Fruit fly (Drosophila melanogaster): ENCODE measurements around the gene CG5805.

Gene CG5805

dm6 chr3R:24816993-24817854, 30.0 kb upstream of the CG5805 start, which contains the start of the genes CG5808 and Saf-B:
Gene CG5808 (minus strand): TSS chr3R:24817007.
Gene Saf-B (plus strand): TSS chr3R:24817464.
- no peak for TF ChIP-seq Clk (GFP tag; optimal IDR thresholded peaks at IDR 0.05)
- no peak for TF ChIP-seq cnc (optimal IDR thresholded peaks at IDR 0.05)
- no peak for TF ChIP-seq pad (GFP tag; optimal IDR thresholded peaks at IDR 0.05)
- no peak for TF ChIP-seq kay (GFP tag; ENCODE audit: borderline replicate concordance)
- no peak for TF ChIP-seq ovo (GFP tag; optimal IDR thresholded peaks at IDR 0.05)
- no peak for TF ChIP-seq Hr96 (GFP tag; optimal IDR thresholded peaks at IDR 0.05)
- peak; percentile 45 for TF ChIP-seq CG11617 (GFP tag; optimal IDR thresholded peaks at IDR 0.05)
- TF ChIP-seq bab1 (GFP tag; optimal IDR thresholded peaks at IDR 0.05), result no peak
- TF ChIP-seq cic (GFP tag; optimal IDR thresholded peaks at IDR 0.05), result no peak
- TF ChIP-seq toe (GFP tag; optimal IDR thresholded peaks at IDR 0.05), result no peak
- no peak for TF ChIP-seq CG7045 (GFP tag; optimal IDR thresholded peaks at IDR 0.05)
- no peak for TF ChIP-seq Crg-1 (GFP tag; optimal IDR thresholded peaks at IDR 0.05)
- peak; percentile 53 for TF ChIP-seq CG1620 (GFP tag; optimal IDR thresholded peaks at IDR 0.05)
- peak; percentile 5 for TF ChIP-seq tj (GFP tag; optimal IDR thresholded peaks at IDR 0.05)
- TF ChIP-seq CG7101 (tag; optimal IDR thresholded peaks at IDR 0.05), result no peak
- TF ChIP-seq CG5204 (GFP tag; optimal IDR thresholded peaks at IDR 0.05), result no peak
- peak; percentile 38 for TF ChIP-seq CG12768 (GFP tag; optimal IDR thresholded peaks at IDR 0.05)
- no peak for TF ChIP-seq Mnt (GFP tag; optimal IDR thresholded peaks at IDR 0.05)
- TF ChIP-seq CG14711 (tag; optimal IDR thresholded peaks at IDR 0.05), result peak; percentile 44
- no peak for TF ChIP-seq CG33017 (tag; optimal IDR thresholded peaks at IDR 0.05)

- TF ChIP-seq Clk (GFP tag; optimal IDR thresholded peaks at IDR 0.05) (no peak), CG14711 (tag; optimal IDR thresholded peaks at IDR 0.05) (peak; percentile 98), CG33017 (tag; optimal IDR thresholded peaks at IDR 0.05) (peak; percentile 60), toe (GFP tag; optimal IDR thresholded peaks at IDR 0.05) (peak; percentile 93), CG7045 (GFP tag; optimal IDR thresholded peaks at IDR 0.05) (peak; percentile 58), CG11617 (GFP tag; optimal IDR thresholded peaks at IDR 0.05) (peak; percentile 79), cnc (optimal IDR thresholded peaks at IDR 0.05) (no peak), pad (GFP tag; optimal IDR thresholded peaks at IDR 0.05) (peak; percentile 40), CG5204 (GFP tag; optimal IDR thresholded peaks at IDR 0.05) (peak; percentile 83), ovo (GFP tag; optimal IDR thresholded peaks at IDR 0.05) (peak; percentile 67), CG1620 (GFP tag; optimal IDR thresholded peaks at IDR 0.05) (peak; percentile 78), bab1 (GFP tag; optimal IDR thresholded peaks at IDR 0.05) (peak; percentile 86), CG7101 (tag; optimal IDR thresholded peaks at IDR 0.05) (peak; percentile 84), tj (GFP tag; optimal IDR thresholded peaks at IDR 0.05) (peak; percentile 46), Crg-1 (GFP tag; optimal IDR thresholded peaks at IDR 0.05) (peak; percentile 60), Hr96 (GFP tag; optimal IDR thresholded peaks at IDR 0.05) (peak; percentile 80), Mnt (GFP tag; optimal IDR thresholded peaks at IDR 0.05) (peak; percentile 67), CG12768 (GFP tag; optimal IDR thresholded peaks at IDR 0.05) (peak; percentile 51), cic (GFP tag; optimal IDR thresholded peaks at IDR 0.05) (no peak), kay (GFP tag; ENCODE audit: borderline replicate concordance) (no peak)
Observed at dm6 chr3R:24813637-24814301, 26.5 kb upstream of the CG5805 start, which contains the start of the genes lili and CG34150. Gene lili (minus strand): TSS chr3R:24814012. Gene CG34150 (plus strand): TSS chr3R:24814262.

dm6 chr3R:24812987-24813636, 25.9 kb upstream of the CG5805 start:
- TF ChIP-seq tj (GFP tag; optimal IDR thresholded peaks at IDR 0.05) (peak; percentile 24), pad (GFP tag; optimal IDR thresholded peaks at IDR 0.05) (no peak)

DNA sequence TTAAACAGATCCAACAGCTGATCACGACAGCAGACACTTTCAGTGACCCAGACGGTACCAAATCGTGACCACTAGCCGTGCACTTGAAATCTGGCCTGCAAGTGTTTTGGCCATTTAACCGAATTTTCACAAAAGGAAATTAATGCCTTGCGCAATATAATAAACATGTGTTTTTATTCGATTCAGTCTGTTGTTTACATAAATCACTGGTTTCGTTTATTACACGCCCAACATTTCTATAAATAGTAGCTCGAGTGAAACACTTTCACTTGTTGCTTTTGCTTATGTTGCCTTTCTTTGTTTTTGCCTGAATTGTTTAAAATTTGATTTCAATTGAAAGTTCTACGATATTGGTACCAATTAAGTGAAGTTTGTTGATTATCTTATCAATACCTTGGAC, 25.2 kb upstream of the CG5805 start:
- TF ChIP-seq bab1 (GFP tag; optimal IDR thresholded peaks at IDR 0.05) (no peak), CG5204 (GFP tag; optimal IDR thresholded peaks at IDR 0.05) (no peak), CG12768 (GFP tag; optimal IDR thresholded peaks at IDR 0.05) (no peak), cic (GFP tag; optimal IDR thresholded peaks at IDR 0.05) (no peak), CG7101 (tag; optimal IDR thresholded peaks at IDR 0.05) (no peak), CG7045 (GFP tag; optimal IDR thresholded peaks at IDR 0.05) (no peak), CG11617 (GFP tag; optimal IDR thresholded peaks at IDR 0.05) (no peak), ovo (GFP tag; optimal IDR thresholded peaks at IDR 0.05) (no peak), Clk (GFP tag; optimal IDR thresholded peaks at IDR 0.05) (no peak), cnc (optimal IDR thresholded peaks at IDR 0.05) (no peak)

- TF ChIP-seq Crg-1 (GFP tag; optimal IDR thresholded peaks at IDR 0.05), result peak; percentile 78
- peak; percentile 64 for TF ChIP-seq Mnt (GFP tag; optimal IDR thresholded peaks at IDR 0.05)
- peak; percentile 80 for TF ChIP-seq Hr96 (GFP tag; optimal IDR thresholded peaks at IDR 0.05)
- TF ChIP-seq toe (GFP tag; optimal IDR thresholded peaks at IDR 0.05), result peak; percentile 48
- TF ChIP-seq Clk (GFP tag; optimal IDR thresholded peaks at IDR 0.05), result peak; percentile 67
- TF ChIP-seq kay (GFP tag; ENCODE audit: borderline replicate concordance), result peak; percentile 94
- TF ChIP-seq ovo (GFP tag; optimal IDR thresholded peaks at IDR 0.05), result no peak
- peak; percentile 81 for TF ChIP-seq CG5204 (GFP tag; optimal IDR thresholded peaks at IDR 0.05)
- TF ChIP-seq CG12768 (GFP tag; optimal IDR thresholded peaks at IDR 0.05), result peak; percentile 95
- peak; percentile 70 for TF ChIP-seq pad (GFP tag; optimal IDR thresholded peaks at IDR 0.05)
- peak; percentile 9 for TF ChIP-seq CG1620 (GFP tag; optimal IDR thresholded peaks at IDR 0.05)
- peak; percentile 96 for TF ChIP-seq CG7101 (tag; optimal IDR thresholded peaks at IDR 0.05)
- peak; percentile 79 for TF ChIP-seq bab1 (GFP tag; optimal IDR thresholded peaks at IDR 0.05)
- peak; percentile 56 for TF ChIP-seq cic (GFP tag; optimal IDR thresholded peaks at IDR 0.05)
- peak; percentile 91 for TF ChIP-seq CG7045 (GFP tag; optimal IDR thresholded peaks at IDR 0.05)
- no peak for TF ChIP-seq cnc (optimal IDR thresholded peaks at IDR 0.05)
- peak; percentile 76 for TF ChIP-seq CG11617 (GFP tag; optimal IDR thresholded peaks at IDR 0.05)
- peak; percentile 23 for TF ChIP-seq tj (GFP tag; optimal IDR thresholded peaks at IDR 0.05)
- peak; percentile 97 for TF ChIP-seq CG33017 (tag; optimal IDR thresholded peaks at IDR 0.05)
- peak; percentile 88 for TF ChIP-seq CG14711 (tag; optimal IDR thresholded peaks at IDR 0.05)
Observed at dm6 chr3R:24810844-24811625, 23.8 kb upstream of the CG5805 start.
